Worm (Caenorhabditis elegans): Measurements from ENCODE around the gene mboa-2.

DNA sequence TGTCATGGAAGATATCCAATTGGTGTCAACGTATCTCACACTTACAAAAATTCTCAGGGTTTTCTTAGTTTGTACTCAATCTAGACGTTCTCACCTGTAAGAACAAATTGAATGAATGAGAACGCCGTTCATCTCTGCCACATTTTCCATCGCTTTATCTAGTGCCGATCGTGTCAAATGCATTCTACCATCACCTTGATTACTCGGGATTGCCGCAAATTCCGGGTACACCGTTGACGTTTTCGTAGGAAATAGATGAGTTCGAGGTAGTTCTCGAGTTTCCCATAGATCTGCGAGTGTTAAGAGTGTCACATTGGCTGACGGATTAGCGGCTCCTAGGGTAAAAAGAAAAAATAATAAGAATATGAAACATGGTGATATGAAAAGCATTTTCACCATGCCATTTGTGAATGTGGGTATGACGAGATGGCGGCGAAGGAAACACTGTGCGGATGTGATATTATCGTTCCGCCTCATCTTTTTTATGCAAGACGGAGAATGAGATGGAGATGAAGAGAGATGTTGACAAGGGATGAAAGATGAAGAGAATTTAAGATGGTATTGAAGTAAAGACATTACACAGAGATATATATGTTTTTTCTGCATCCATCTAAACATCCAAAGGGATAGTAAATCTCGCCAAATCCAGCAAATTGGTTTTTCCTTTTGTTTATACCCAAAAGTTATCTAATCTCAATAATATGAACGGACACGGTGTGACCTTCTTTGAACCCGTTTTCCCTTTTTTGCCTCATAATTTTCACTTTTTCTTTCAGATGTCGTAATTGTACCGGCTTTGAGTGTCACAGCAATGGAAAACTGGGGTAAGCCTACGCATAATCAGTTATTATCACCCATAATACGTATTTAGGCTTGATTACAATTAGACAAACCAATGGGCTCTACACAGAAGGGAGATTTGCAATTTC lies 28.9 kb downstream of the mboa-2 start, which contains the start of gene lact-8:
- TF ChIP-seq sea-1 (GFP tag; conservative IDR thresholded peaks at IDR 0.05), result no peak
- no peak for TF ChIP-seq ama-1 (optimal IDR thresholded peaks at IDR 0.05)
- no peak for TF ChIP-seq hmbx-1 (tag; optimal IDR thresholded peaks at IDR 0.05)
- TF ChIP-seq tbx-11 (GFP tag; IDR thresholded peaks at IDR 0.05), result no peak
- no peak for TF ChIP-seq ets-7 (tag; optimal IDR thresholded peaks at IDR 0.05)
- TF ChIP-seq tbx-37 (GFP tag; conservative IDR thresholded peaks at IDR 0.05), result no peak
- no peak for TF ChIP-seq aly-1 (tag; optimal IDR thresholded peaks at IDR 0.05)
- TF ChIP-seq hnd-1 (tag; optimal IDR thresholded peaks at IDR 0.05), result no peak
